Fruit fly (Drosophila melanogaster): ENCODE data around the gene CG15332.

Gene CG15332

dm6 chrX:7933210-7933915 lies 22.4 kb downstream of the CG15332 start, which contains the start of the genes Dhdds and RpS14a:
Gene Dhdds, minus strand, starts transcription at chrX:7933351.
Gene RpS14a, plus strand, starts transcription at chrX:7933742.
- TF ChIP-seq OdsH (GFP tag; optimal IDR thresholded peaks at IDR 0.05) (peak; percentile 39), Rel (GFP tag; optimal IDR thresholded peaks at IDR 0.05) (no peak), Rel (tag; optimal IDR thresholded peaks at IDR 0.05) (peak; percentile 0), dmrt93B (GFP tag; optimal IDR thresholded peaks at IDR 0.05) (peak; percentile 81), pan (optimal IDR thresholded peaks at IDR 0.05) (no peak), sage (GFP tag; optimal IDR thresholded peaks at IDR 0.05) (peak; percentile 12), Sp1 (GFP tag; optimal IDR thresholded peaks at IDR 0.05) (peak; percentile 66), h (GFP tag; optimal IDR thresholded peaks at IDR 0.05) (peak; percentile 46), Vsx2 (GFP tag; optimal IDR thresholded peaks at IDR 0.05; ENCODE audit: partially characterized antibody) (no peak), HLH106 (tag; optimal IDR thresholded peaks at IDR 0.05) (peak; percentile 38), Hr78 (GFP tag; optimal IDR thresholded peaks at IDR 0.05) (no peak), sv (GFP tag; optimal IDR thresholded peaks at IDR 0.05) (peak; percentile 39), foxo (GFP tag; optimal IDR thresholded peaks at IDR 0.05) (peak in 1 of 2 experiments; percentile 34), br (GFP tag; optimal IDR thresholded peaks at IDR 0.05) (peak; percentile 48), dl (GFP tag; optimal IDR thresholded peaks at IDR 0.05; ENCODE audit: insufficient read depth in 1 of 2, partially characterized antibody in 2 of 2) (no peak), rgr (GFP tag; optimal IDR thresholded peaks at IDR 0.05) (peak; percentile 69), brk (GFP tag; optimal IDR thresholded peaks at IDR 0.05) (peak; percentile 65), Myc (optimal IDR thresholded peaks at IDR 0.05) (peak; percentile 60), Hr83 (GFP tag; optimal IDR thresholded peaks at IDR 0.05; ENCODE audit: poor library complexity, severe bottlenecking) (peak; percentile 44), fru (GFP tag; optimal IDR thresholded peaks at IDR 0.05) (peak; percentile 42), psq (GFP tag; optimal IDR thresholded peaks at IDR 0.05) (peak; percentile 37), CG9705 (GFP tag; optimal IDR thresholded peaks at IDR 0.05) (peak; percentile 50), woc (GFP tag; optimal IDR thresholded peaks at IDR 0.05) (peak; percentile 4), Jra (GFP tag; optimal IDR thresholded peaks at IDR 0.05) (no peak), Hnf4 (GFP tag; optimal IDR thresholded peaks at IDR 0.05) (peak; percentile 10), jim (GFP tag; optimal IDR thresholded peaks at IDR 0.05) (no peak)

- no peak for TF ChIP-seq sv (GFP tag; optimal IDR thresholded peaks at IDR 0.05)
- peak; percentile 7 for TF ChIP-seq h (GFP tag; optimal IDR thresholded peaks at IDR 0.05)
- no peak for TF ChIP-seq Rel (GFP tag; optimal IDR thresholded peaks at IDR 0.05)
- TF ChIP-seq Rel (tag; optimal IDR thresholded peaks at IDR 0.05), result no peak
- peak; percentile 54 for TF ChIP-seq Dif (GFP tag; optimal IDR thresholded peaks at IDR 0.05; ENCODE audit: partially characterized antibody)
- no peak for TF ChIP-seq lola (GFP tag; optimal IDR thresholded peaks at IDR 0.05)
- no peak for TF ChIP-seq Hr78 (GFP tag; optimal IDR thresholded peaks at IDR 0.05)
- no peak for TF ChIP-seq CrebA (GFP tag; optimal IDR thresholded peaks at IDR 0.05; ENCODE audit: borderline replicate concordance)
- TF ChIP-seq usp (GFP tag; optimal IDR thresholded peaks at IDR 0.05), result no peak
- no peak for TF ChIP-seq GATAd (GFP tag; optimal IDR thresholded peaks at IDR 0.05)
- peak; percentile 8 for TF ChIP-seq Sp1 (GFP tag; optimal IDR thresholded peaks at IDR 0.05)
- peak; percentile 4 for TF ChIP-seq rgr (GFP tag; optimal IDR thresholded peaks at IDR 0.05)
- TF ChIP-seq fru (GFP tag; optimal IDR thresholded peaks at IDR 0.05), result no peak
- TF ChIP-seq br (GFP tag; optimal IDR thresholded peaks at IDR 0.05), result no peak
- TF ChIP-seq CG32264 (GFP tag; optimal IDR thresholded peaks at IDR 0.05), result no peak
- TF ChIP-seq Dfd (GFP tag; optimal IDR thresholded peaks at IDR 0.05), result no peak
- no peak for TF ChIP-seq jim (GFP tag; optimal IDR thresholded peaks at IDR 0.05)
- TF ChIP-seq dsf (GFP tag; optimal IDR thresholded peaks at IDR 0.05; ENCODE audit: borderline replicate concordance), result no peak
- peak; percentile 7 for TF ChIP-seq Mio (GFP tag; optimal IDR thresholded peaks at IDR 0.05)
- no peak for TF ChIP-seq OdsH (GFP tag; optimal IDR thresholded peaks at IDR 0.05)
- peak; percentile 34 for TF ChIP-seq brk (GFP tag; optimal IDR thresholded peaks at IDR 0.05)
- no peak for TF ChIP-seq Abd-B (GFP tag; optimal IDR thresholded peaks at IDR 0.05)
- peak; percentile 7 to 47 for TF ChIP-seq dl (GFP tag; optimal IDR thresholded peaks at IDR 0.05; ENCODE audit: insufficient read depth in 1 of 2, partially characterized antibody in 2 of 2)
These were observed 24.7 kb downstream of the CG15332 start, which contains the start of gene mahe for dm6 chrX:7931028-7931549. Gene mahe, minus strand, starts transcription at chrX:7931382.

Data from whole organism, wandering third instar larva.